Worm (Caenorhabditis elegans) whole organism, late embryonic: Measurements from ENCODE around the gene tbx-38.
A peak's percentile ranks its signal among the peaks of the same experiment; 100 is the strongest.

Source experiments
- C08G9.2 ChIP-seq: sonication (generic microtip); optimal IDR thresholded peaks from 2 replicates; lab custom pipeline; 2016; ENCODE audit warnings: mild to moderate bottlenecking, missing genetic modification characterization, moderate library complexity, missing compliant biosample characterization
- C38D4.7 ChIP-seq: fragments of 200-800 bp; sonication (Bioruptor generic); optimal IDR thresholded peaks from 2 replicates; lab custom pipeline; 2018; ENCODE audit warnings: mild to moderate bottlenecking, missing genetic modification characterization, moderate library complexity, missing compliant biosample characterization
- F13H6.1 ChIP-seq: sonication (generic microtip); optimal IDR thresholded peaks from 2 replicates; lab custom pipeline; 2016; ENCODE audit warnings: missing genetic modification characterization, missing compliant biosample characterization
- K09A11.1 ChIP-seq: sonication (generic microtip); optimal IDR thresholded peaks from 2 replicates; lab custom pipeline; 2017; ENCODE audit warnings: antibody characterized with exemption, mild to moderate bottlenecking, missing genetic modification characterization, missing compliant biosample characterization; ENCODE audit not compliant: insufficient read depth
- Y22D7AL.16 ChIP-seq: sonication (generic microtip); optimal IDR thresholded peaks from 2 replicates; lab custom pipeline; 2016; ENCODE audit warnings: missing genetic modification characterization, missing compliant biosample characterization
- ahr-1 ChIP-seq: sonication (generic microtip); optimal IDR thresholded peaks from 2 replicates; lab custom pipeline; 2016; ENCODE audit warnings: missing genetic modification characterization, missing compliant biosample characterization
- ama-1 ChIP-seq: fragments of 150-350 bp; optimal IDR thresholded peaks from 2 replicates; lab custom pipeline; 2014
- ceh-18 ChIP-seq: sonication (generic microtip); optimal IDR thresholded peaks from 2 replicates; lab custom pipeline; 2016; ENCODE audit warnings: missing genetic modification characterization, missing compliant biosample characterization
- ceh-22 ChIP-seq: sonication (generic microtip); optimal IDR thresholded peaks from 2 replicates; lab custom pipeline; 2017; ENCODE audit warnings: missing biosample characterization, missing genetic modification characterization
- ceh-24 ChIP-seq: sonication (generic microtip); optimal IDR thresholded peaks from 2 replicates; lab custom pipeline; 2016; ENCODE audit warnings: mild to moderate bottlenecking, missing genetic modification characterization, missing compliant biosample characterization
- ceh-30 ChIP-seq: fragments of 150-350 bp; optimal IDR thresholded peaks from 2 replicates; lab custom pipeline; 2014; ENCODE audit warnings: missing biosample characterization, missing genetic modification characterization
- ceh-31 ChIP-seq: sonication (generic microtip); optimal IDR thresholded peaks from 2 replicates; lab custom pipeline; 2016; ENCODE audit warnings: missing genetic modification characterization, missing compliant biosample characterization
- ceh-48 ChIP-seq: sonication (generic microtip); optimal IDR thresholded peaks from 2 replicates; lab custom pipeline; 2016; ENCODE audit warnings: missing genetic modification characterization, inconsistent platforms, missing compliant biosample characterization
- ceh-6 ChIP-seq: fragments of 200-800 bp; sonication (Bioruptor generic); optimal IDR thresholded peaks from 2 replicates; lab custom pipeline; 2018; ENCODE audit warnings: mild to moderate bottlenecking, missing genetic modification characterization, missing compliant biosample characterization
- dmd-4 ChIP-seq: sonication (generic microtip); optimal IDR thresholded peaks from 2 replicates; lab custom pipeline; 2016; ENCODE audit warnings: borderline replicate concordance, missing genetic modification characterization, missing compliant biosample characterization
- elt-2 ChIP-seq: sonication (generic microtip); optimal IDR thresholded peaks from 2 replicates; lab custom pipeline; 2016; ENCODE audit warnings: missing genetic modification reagents, missing genetic modification characterization, missing compliant biosample characterization
- elt-4 ChIP-seq: sonication (generic microtip); optimal IDR thresholded peaks from 2 replicates; lab custom pipeline; 2016; ENCODE audit warnings: missing genetic modification characterization, missing compliant biosample characterization
- ets-4 ChIP-seq: sonication (generic microtip); optimal IDR thresholded peaks from 2 replicates; lab custom pipeline; 2016; ENCODE audit warnings: missing genetic modification characterization, missing compliant biosample characterization
- fkh-10 ChIP-seq: fragments of 150-350 bp; optimal IDR thresholded peaks from 2 replicates; lab custom pipeline; 2014; ENCODE audit warnings: missing biosample characterization, missing genetic modification reagents, missing genetic modification characterization
- fkh-6 ChIP-seq: sonication (generic microtip); optimal IDR thresholded peaks from 2 replicates; lab custom pipeline; 2016; ENCODE audit warnings: missing genetic modification characterization, missing compliant biosample characterization
- hlh-15 ChIP-seq: sonication (generic microtip); optimal IDR thresholded peaks from 2 replicates; lab custom pipeline; 2016; ENCODE audit warnings: missing genetic modification characterization, missing compliant biosample characterization
- hlh-30 ChIP-seq: sonication (generic microtip); optimal IDR thresholded peaks from 2 replicates; lab custom pipeline; 2017; ENCODE audit warnings: antibody characterized with exemption, missing genetic modification characterization, missing compliant biosample characterization; ENCODE audit not compliant: insufficient read depth
- hlh-6 ChIP-seq: sonication (generic microtip); optimal IDR thresholded peaks from 2 replicates; lab custom pipeline; 2016; ENCODE audit warnings: missing genotype, missing genetic modification characterization, missing compliant biosample characterization
- hlh-8 ChIP-seq: sonication (generic microtip); optimal IDR thresholded peaks from 2 replicates; lab custom pipeline; 2016; ENCODE audit warnings: missing genotype, missing genetic modification characterization, missing compliant biosample characterization
- madf-2 ChIP-seq: sonication (generic microtip); optimal IDR thresholded peaks from 2 replicates; lab custom pipeline; 2017; ENCODE audit warnings: missing genetic modification characterization, missing compliant biosample characterization
- mec-3 ChIP-seq: sonication (generic microtip); optimal IDR thresholded peaks from 2 replicates; lab custom pipeline; 2016; ENCODE audit warnings: borderline replicate concordance, missing genetic modification characterization, missing compliant biosample characterization
- nfya-1 ChIP-seq: sonication (generic microtip); optimal IDR thresholded peaks from 2 replicates; lab custom pipeline; 2017; ENCODE audit warnings: missing genetic modification characterization, mild to moderate bottlenecking, missing compliant biosample characterization, antibody characterized with exemption, moderate library complexity
- npax-4 ChIP-seq: sonication (generic microtip); optimal IDR thresholded peaks from 2 replicates; lab custom pipeline; 2016; ENCODE audit warnings: missing genetic modification characterization, missing compliant biosample characterization
- pax-1 ChIP-seq: fragments of 150-350 bp; optimal IDR thresholded peaks from 2 replicates; lab custom pipeline; 2014; ENCODE audit warnings: missing biosample characterization, missing genetic modification characterization
- pha-2 ChIP-seq: sonication (generic microtip); optimal IDR thresholded peaks from 2 replicates; lab custom pipeline; 2017; ENCODE audit warnings: mild to moderate bottlenecking, missing genetic modification characterization, missing compliant biosample characterization
- pha-4 ChIP-seq: fragments of 150-350 bp; optimal IDR thresholded peaks from 2 replicates; lab custom pipeline; 2018; ENCODE audit warnings: missing biosample characterization, missing genetic modification reagents, missing genetic modification characterization
- sox-2 ChIP-seq: fragments of 200-800 bp; sonication (Bioruptor generic); IDR thresholded peaks from 2 replicates; pipeline ENCODE4 v1.3.6; 2022; ENCODE audit warnings: missing genetic modification reagents, missing genetic modification characterization, missing compliant biosample characterization
- tbx-2 ChIP-seq: sonication (generic microtip); optimal IDR thresholded peaks from 2 replicates; lab custom pipeline; 2016; ENCODE audit warnings: missing genetic modification characterization, missing compliant biosample characterization
- tbx-7 ChIP-seq: sonication (generic microtip); optimal IDR thresholded peaks from 2 replicates; lab custom pipeline; 2016; ENCODE audit warnings: missing genotype, missing genetic modification characterization, missing compliant biosample characterization
- unc-42 ChIP-seq: sonication (generic microtip); optimal IDR thresholded peaks from 2 replicates; lab custom pipeline; 2016; ENCODE audit warnings: missing genotype, missing genetic modification characterization, missing compliant biosample characterization
- unc-55 ChIP-seq: sonication (generic microtip); optimal IDR thresholded peaks from 2 replicates; lab custom pipeline; 2017; ENCODE audit warnings: missing biosample characterization, missing genetic modification reagents, missing genetic modification characterization
- unc-86 ChIP-seq: sonication (generic microtip); optimal IDR thresholded peaks from 2 replicates; lab custom pipeline; 2016; ENCODE audit warnings: missing genetic modification characterization, missing compliant biosample characterization
- ztf-16 ChIP-seq: sonication (generic microtip); optimal IDR thresholded peaks from 2 replicates; lab custom pipeline; 2017; ENCODE audit warnings: missing genetic modification characterization, missing compliant biosample characterization

Gene tbx-38

ce11 chrIII:11825654-11826053, 39.8 kb upstream of the tbx-38 start (continued):
- TF ChIP-seq ceh-18: peak; percentile 34
- TF ChIP-seq pax-1 (tag; lab: Kevin White, UChicago): peak; percentile 51
- TF ChIP-seq sox-2 (GFP tag; lab: Robert Waterston, UW): no peak
- TF ChIP-seq C38D4.7: no peak
- TF ChIP-seq hlh-15 (tag; lab: Kevin White, UChicago): no peak
- TF ChIP-seq npax-4: no peak
- TF ChIP-seq ama-1 (lab: Kevin White, UChicago): no peak
- peak; percentile 35 for TF ChIP-seq ets-4 (tag; lab: Kevin White, UChicago)
- no peak for TF ChIP-seq madf-2 (tag; lab: Kevin White, UChicago)
- TF ChIP-seq F13H6.1 (tag; lab: Kevin White, UChicago): no peak

ce11 chrIII:11824580-11824979, 38.7 kb upstream of the tbx-38 start:
- TF ChIP-seq madf-2 (tag; lab: Kevin White, UChicago) (no peak), unc-86 (tag; lab: Kevin White, UChicago) (no peak)

- TF ChIP-seq ceh-22 (tag; lab: Kevin White, UChicago) (no peak), fkh-10 (GFP tag; lab: Kevin White, UChicago) (no peak), hlh-6 (tag; lab: Kevin White, UChicago) (no peak), hlh-8 (tag; lab: Kevin White, UChicago) (no peak), unc-86 (tag; lab: Kevin White, UChicago) (no peak), dmd-4 (tag; lab: Kevin White, UChicago) (no peak)
Measured at ce11 chrIII:11824088-11824487, 38.2 kb upstream of the tbx-38 start.

ce11 chrIII:11823260-11823659, 37.4 kb upstream of the tbx-38 start, which contains the start of gene C18D11.3:
C18D11.3 (plus strand) TSS chrIII:11823448.
- TF ChIP-seq ceh-48 (tag; lab: Kevin White, UChicago): peak; percentile 23
- TF ChIP-seq unc-42: peak; percentile 15
- peak; percentile 86 for TF ChIP-seq nfya-1 (tag; lab: Kevin White, UChicago)
- TF ChIP-seq madf-2 (tag; lab: Kevin White, UChicago): no peak
- peak; percentile 20 for TF ChIP-seq elt-2 (tag; lab: Kevin White, UChicago)
- peak; percentile 63 for TF ChIP-seq ceh-18
- no peak for TF ChIP-seq ceh-6 (GFP tag; lab: Kevin White, UChicago)
- peak; percentile 45 for TF ChIP-seq unc-55
- TF ChIP-seq ceh-31 (tag; lab: Kevin White, UChicago): peak; percentile 52
- TF ChIP-seq tbx-2 (tag; lab: Kevin White, UChicago): peak; percentile 77
- TF ChIP-seq hlh-30 (tag; lab: Kevin White, UChicago): peak; percentile 95
- peak; percentile 70 for TF ChIP-seq ceh-30 (tag; lab: Kevin White, UChicago)
- no peak for TF ChIP-seq pha-2 (tag; lab: Kevin White, UChicago)
- TF ChIP-seq pha-4 (tag; lab: Kevin White, UChicago): no peak
- TF ChIP-seq, all 69 proteins: peak for 10

ce11 chrIII:11822407-11822806, 36.5 kb upstream of the tbx-38 start, which contains the start of gene maa-1:
maa-1 (minus strand) TSS chrIII:11822526.
- TF ChIP-seq tbx-2 (tag; lab: Kevin White, UChicago): no peak
- no peak for TF ChIP-seq C08G9.2 (tag; lab: Kevin White, UChicago)
- no peak for TF ChIP-seq fkh-6 (tag; lab: Kevin White, UChicago)
- TF ChIP-seq unc-55: no peak
- TF ChIP-seq elt-4 (tag; lab: Kevin White, UChicago): no peak
- no peak for TF ChIP-seq sox-2 (GFP tag; lab: Robert Waterston, UW)
- TF ChIP-seq hlh-6 (tag; lab: Kevin White, UChicago): no peak
- TF ChIP-seq K09A11.1 (tag; lab: Kevin White, UChicago): no peak
- TF ChIP-seq tbx-7 (tag; lab: Kevin White, UChicago): no peak
- TF ChIP-seq ceh-24 (tag; lab: Kevin White, UChicago): no peak
- no peak for TF ChIP-seq ahr-1 (tag; lab: Kevin White, UChicago)
- TF ChIP-seq mec-3: no peak
- TF ChIP-seq pha-4 (tag; lab: Kevin White, UChicago): no peak
- no peak for TF ChIP-seq ztf-16
- TF ChIP-seq hlh-30 (tag; lab: Kevin White, UChicago): no peak
- TF ChIP-seq Y22D7AL.16 (tag; lab: Kevin White, UChicago): no peak
- TF ChIP-seq unc-42: no peak
- no peak for TF ChIP-seq unc-86 (tag; lab: Kevin White, UChicago)
